Worm (Caenorhabditis elegans): ENCODE results near the gene zmp-1.

DNA sequence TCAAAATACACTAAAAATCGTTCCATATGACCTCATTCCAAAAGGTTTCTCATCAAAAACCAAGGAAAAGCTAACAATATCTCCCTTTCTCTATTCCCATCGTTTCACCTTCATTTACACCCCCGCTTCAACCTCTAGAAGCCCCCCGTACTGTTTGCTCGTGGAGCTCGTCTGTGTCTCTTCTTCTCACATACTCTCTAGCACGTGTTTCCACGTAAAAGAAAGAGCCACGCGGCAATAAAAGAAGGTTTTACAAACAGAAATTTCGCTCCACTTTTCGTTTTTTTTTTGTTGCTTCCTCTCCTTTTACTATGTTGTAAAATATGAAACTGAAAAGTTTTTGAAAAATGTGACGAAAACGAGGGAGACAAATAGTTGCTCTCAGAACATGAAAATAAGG is 39.8 kb downstream of the zmp-1 start:
- TF ChIP-seq nhr-77 (tag; optimal IDR thresholded peaks at IDR 0.05), result peak; percentile 41
- TF ChIP-seq efl-3 (GFP tag; optimal IDR thresholded peaks at IDR 0.05), result no peak

Measured in whole organism, L1 larva.